Fruit fly (Drosophila melanogaster) whole organism, wandering third instar larva: Measurements from ENCODE around the gene Bug22.

Experiments
- Abd-B ChIP-seq: fragments of >200 bp; optimal IDR thresholded peaks from 2 replicates; lab custom pipeline; 2017; ENCODE audit warnings: missing biosample characterization, missing genetic modification characterization
- CG32264 ChIP-seq: fragments of 200-800 bp; sonication (Bioruptor generic); optimal IDR thresholded peaks from 2 replicates; lab custom pipeline; 2016; ENCODE audit warnings: missing biosample characterization, missing genetic modification characterization
- CG9705 ChIP-seq: fragments of 200-800 bp; sonication (Bioruptor generic); optimal IDR thresholded peaks from 2 replicates; lab custom pipeline; 2018; ENCODE audit warnings: missing biosample characterization, mild to moderate bottlenecking, missing genetic modification characterization
- CrebA ChIP-seq: fragments of 200-800 bp; sonication (Bioruptor generic); optimal IDR thresholded peaks from 2 replicates; lab custom pipeline; 2016; ENCODE audit warnings: missing biosample characterization, mild to moderate bottlenecking, missing genetic modification characterization, borderline replicate concordance
- Dfd ChIP-seq: fragments of >200 bp; optimal IDR thresholded peaks from 2 replicates; lab custom pipeline; 2017; ENCODE audit warnings: missing biosample characterization, missing genetic modification characterization
- Dif ChIP-seq: fragments of 200-275, 200-300 bp; sonication (Bioruptor generic); optimal IDR thresholded peaks from 2 replicates; lab custom pipeline; 2018; ENCODE audit warnings: missing biosample characterization, missing genetic modification characterization; ENCODE audit not compliant: partially characterized antibody
- GATAd ChIP-seq: sonication (Bioruptor generic); optimal IDR thresholded peaks from 2 replicates; lab custom pipeline; 2016; ENCODE audit warnings: missing biosample characterization, missing genetic modification characterization
- HLH106 ChIP-seq: fragments of 200-800 bp; optimal IDR thresholded peaks from 3 replicates; lab custom pipeline; 2019; ENCODE audit warnings: missing biosample characterization, mild to moderate bottlenecking, missing genetic modification characterization, moderate library complexity
- Hnf4 ChIP-seq: fragments of 200-800 bp; sonication (Bioruptor generic); optimal IDR thresholded peaks from 2 replicates; lab custom pipeline; 2016; ENCODE audit warnings: missing biosample characterization, mild to moderate bottlenecking, missing genetic modification characterization
- Hr78 ChIP-seq: fragments of >200 bp; optimal IDR thresholded peaks from 2 replicates; lab custom pipeline; 2017; ENCODE audit warnings: missing biosample characterization, missing genetic modification characterization
- Hr83 ChIP-seq: fragments of 200-300 bp; sonication (Bioruptor generic); optimal IDR thresholded peaks from 2 replicates; lab custom pipeline; 2016; ENCODE audit warnings: missing biosample characterization, mild to moderate bottlenecking, missing genetic modification characterization, moderate library complexity; ENCODE audit not compliant: poor library complexity, severe bottlenecking
- Jra ChIP-seq: sonication (Bioruptor generic); optimal IDR thresholded peaks from 2 replicates; lab custom pipeline; 2016; ENCODE audit warnings: missing biosample characterization, missing genetic modification characterization
- Mio ChIP-seq: sonication (Bioruptor generic); optimal IDR thresholded peaks from 2 replicates; lab custom pipeline; 2016; ENCODE audit warnings: missing biosample characterization, missing genetic modification characterization
- Myc ChIP-seq: fragments of >200 bp; optimal IDR thresholded peaks from 2 replicates; lab custom pipeline; 2017
- N ChIP-seq: fragments of >200 bp; optimal IDR thresholded peaks from 2 replicates; lab custom pipeline; 2018; ENCODE audit warnings: missing biosample characterization, missing external identifiers, missing genetic modification characterization
- OdsH ChIP-seq: fragments of 200-800 bp; sonication (Bioruptor generic); optimal IDR thresholded peaks from 2 replicates; lab custom pipeline; 2016; ENCODE audit warnings: missing biosample characterization, mild to moderate bottlenecking, missing genetic modification characterization
- Rel ChIP-seq, 2 experiments: fragments of 200-800 bp; sonication (Bioruptor generic) in 1 of 2; optimal IDR thresholded peaks; 2 replicates in 1 of 2; 3 replicates in 1 of 2; lab custom pipeline; 2016 to 2019; ENCODE audit warnings: mild to moderate bottlenecking in 2 of 2, missing biosample characterization in 2 of 2, missing genetic modification characterization in 2 of 2, moderate library complexity in 1 of 2
- Sp1 ChIP-seq: fragments of 200-800 bp; sonication (Bioruptor generic); optimal IDR thresholded peaks from 3 replicates; lab custom pipeline; 2019; ENCODE audit warnings: missing biosample characterization, mild to moderate bottlenecking, missing genetic modification characterization, moderate library complexity
- Vsx2 ChIP-seq: fragments of 200-300, 225-300 bp; sonication (Bioruptor generic); optimal IDR thresholded peaks from 2 replicates; lab custom pipeline; 2018; ENCODE audit warnings: missing biosample characterization, missing genetic modification characterization; ENCODE audit not compliant: partially characterized antibody
- br ChIP-seq: fragments of 200-800 bp; sonication (Bioruptor generic); optimal IDR thresholded peaks from 2 replicates; lab custom pipeline; 2016; ENCODE audit warnings: missing biosample characterization, missing genetic modification characterization
- brk ChIP-seq: fragments of 200-800 bp; sonication (Bioruptor generic); optimal IDR thresholded peaks from 2 replicates; lab custom pipeline; 2016; ENCODE audit warnings: missing biosample characterization, mild to moderate bottlenecking, missing genetic modification characterization
- dl ChIP-seq, 2 experiments: fragments of 175-275, 200-275 bp in 1 of 2; fragments of 200-275 bp in 1 of 2; sonication (Bioruptor generic); optimal IDR thresholded peaks; lab custom pipeline; 2018; ENCODE audit warnings: mild to moderate bottlenecking in 2 of 2, missing biosample characterization in 2 of 2, missing genetic modification characterization in 2 of 2, moderate library complexity in 2 of 2; ENCODE audit not compliant: partially characterized antibody in 2 of 2, insufficient read depth in 1 of 2
- dmrt93B ChIP-seq: fragments of 200-800 bp; sonication (Bioruptor generic); optimal IDR thresholded peaks from 2 replicates; lab custom pipeline; 2018; ENCODE audit warnings: missing biosample characterization, mild to moderate bottlenecking, missing genetic modification characterization
- dsf ChIP-seq: sonication (Bioruptor generic); optimal IDR thresholded peaks from 2 replicates; lab custom pipeline; 2016; ENCODE audit warnings: missing biosample characterization, missing genetic modification characterization, borderline replicate concordance
- ey ChIP-seq: fragments of 200-800 bp; sonication (Bioruptor generic); optimal IDR thresholded peaks from 2 replicates; lab custom pipeline; 2016; ENCODE audit warnings: missing biosample characterization, missing genetic modification characterization
- foxo ChIP-seq, 2 experiments: fragments of 200-800 bp; sonication (Bioruptor generic); optimal IDR thresholded peaks; 2 replicates in 1 of 2; 3 replicates in 1 of 2; lab custom pipeline; 2016 to 2017; ENCODE audit warnings: missing biosample characterization in 2 of 2, missing genetic modification characterization in 2 of 2
- fru ChIP-seq: fragments of 200-800 bp; sonication (Bioruptor generic); optimal IDR thresholded peaks from 3 replicates; lab custom pipeline; 2016; ENCODE audit warnings: missing biosample characterization, mild to moderate bottlenecking, missing genetic modification characterization
- h ChIP-seq: fragments of 200-800 bp; sonication (Bioruptor generic); optimal IDR thresholded peaks from 3 replicates; lab custom pipeline; 2016; ENCODE audit warnings: missing biosample characterization, mild to moderate bottlenecking, missing genetic modification characterization
- jim ChIP-seq: fragments of 175-275, 200-325 bp; sonication (Bioruptor generic); optimal IDR thresholded peaks from 2 replicates; lab custom pipeline; 2016; ENCODE audit warnings: missing biosample characterization, mild to moderate bottlenecking, missing genetic modification characterization
- lola ChIP-seq: fragments of >200 bp; optimal IDR thresholded peaks from 2 replicates; lab custom pipeline; 2017; ENCODE audit warnings: missing biosample characterization, missing genetic modification characterization
- pan ChIP-seq: fragments of >200 bp; optimal IDR thresholded peaks from 2 replicates; lab custom pipeline; 2017
- psq ChIP-seq: fragments of 200-800 bp; sonication (Bioruptor generic); optimal IDR thresholded peaks from 3 replicates; lab custom pipeline; 2017; ENCODE audit warnings: missing biosample characterization, mild to moderate bottlenecking, missing genetic modification characterization, moderate library complexity
- rgr ChIP-seq: fragments of 200-800 bp; sonication (Bioruptor generic); optimal IDR thresholded peaks from 3 replicates; lab custom pipeline; 2016; ENCODE audit warnings: missing biosample characterization, mild to moderate bottlenecking, missing genetic modification characterization
- sage ChIP-seq: fragments of 200-800 bp; sonication (Bioruptor generic); optimal IDR thresholded peaks from 2 replicates; lab custom pipeline; 2016; ENCODE audit warnings: missing biosample characterization, mild to moderate bottlenecking, missing genetic modification characterization
- sv ChIP-seq: fragments of 200-800 bp; sonication (Bioruptor generic); optimal IDR thresholded peaks from 3 replicates; lab custom pipeline; 2016; ENCODE audit warnings: missing biosample characterization, missing genetic modification characterization
- tai ChIP-seq: sonication (Bioruptor generic); optimal IDR thresholded peaks from 2 replicates; lab custom pipeline; 2016; ENCODE audit warnings: missing biosample characterization, missing genetic modification characterization
- usp ChIP-seq: fragments of >200 bp; optimal IDR thresholded peaks from 2 replicates; lab custom pipeline; 2017; ENCODE audit warnings: missing biosample characterization, missing genetic modification characterization
- woc ChIP-seq: sonication (Bioruptor generic); optimal IDR thresholded peaks from 2 replicates; lab custom pipeline; 2016; ENCODE audit warnings: missing biosample characterization, mild to moderate bottlenecking, missing genetic modification characterization

Gene Bug22

dm6 chr2L:10386824-10387223, 43.9 kb downstream of the Bug22 start:
- no peak for TF ChIP-seq fru
- no peak for TF ChIP-seq N (GFP tag; lab: Kevin White, UChicago)
- TF ChIP-seq Hr83 (GFP tag; lab: Kevin White, UChicago), result no peak
- no peak for TF ChIP-seq Dif (GFP tag; lab: Kevin White, UChicago)
- TF ChIP-seq CG32264, result no peak
- no peak for TF ChIP-seq Vsx2 (GFP tag; lab: Kevin White, UChicago)
- no peak for TF ChIP-seq foxo (GFP tag; optimal IDR thresholded peaks at IDR 0.05; lab: Kevin White, UChicago)
- TF ChIP-seq Mio, result no peak
- TF ChIP-seq HLH106, result no peak
- TF ChIP-seq rgr (GFP tag; lab: Kevin White, UChicago), result no peak
- TF ChIP-seq psq (GFP tag; lab: Kevin White, UChicago), result no peak
- no peak for TF ChIP-seq ey
- no peak for TF ChIP-seq Hnf4 (GFP tag; lab: Kevin White, UChicago)
- no peak for TF ChIP-seq OdsH (GFP tag; lab: Kevin White, UChicago)
- TF ChIP-seq pan, result no peak
- no peak for TF ChIP-seq br
- no peak for TF ChIP-seq CrebA (GFP tag; lab: Kevin White, UChicago)
- no peak for TF ChIP-seq usp (GFP tag; lab: Kevin White, UChicago)
- TF ChIP-seq dsf (GFP tag; lab: Kevin White, UChicago), result no peak
- TF ChIP-seq jim (GFP tag; lab: Kevin White, UChicago), result no peak

dm6 chr2L:10386208-10386805, 44.4 kb downstream of the Bug22 start, which contains the start of the genes Cdk1 and mRpS7:
TSS of gene Cdk1 (minus strand) at chr2L:10386262.
TSS of gene mRpS7 (plus strand) at chr2L:10386662.
- peak in 1 of 2 experiments; percentile 61 for TF ChIP-seq foxo (GFP tag; optimal IDR thresholded peaks at IDR 0.05; lab: Kevin White, UChicago)
- TF ChIP-seq Dif (GFP tag; lab: Kevin White, UChicago), result no peak
- TF ChIP-seq usp (GFP tag; lab: Kevin White, UChicago), result no peak
- peak; percentile 44 for TF ChIP-seq h (GFP tag; lab: Kevin White, UChicago)
- peak; percentile 43 for TF ChIP-seq sv (GFP tag; lab: Kevin White, UChicago)
- TF ChIP-seq Hnf4 (GFP tag; lab: Kevin White, UChicago), result peak; percentile 49
- no peak for TF ChIP-seq dl (GFP tag; optimal IDR thresholded peaks at IDR 0.05; lab: Kevin White, UChicago; ENCODE audit: insufficient read depth in 1 of 2, partially characterized antibody in 2 of 2)
- TF ChIP-seq brk, result peak; percentile 30
- TF ChIP-seq Hr83 (GFP tag; lab: Kevin White, UChicago), result no peak
- TF ChIP-seq pan, result no peak
- peak; percentile 4 for TF ChIP-seq OdsH (GFP tag; lab: Kevin White, UChicago)
- TF ChIP-seq Rel (GFP tag; optimal IDR thresholded peaks at IDR 0.05; lab: Kevin White, UChicago), result no peak
- no peak for TF ChIP-seq Rel (tag; optimal IDR thresholded peaks at IDR 0.05; lab: Kevin White, UChicago)
- TF ChIP-seq sage, result peak; percentile 3
- TF ChIP-seq CrebA (GFP tag; lab: Kevin White, UChicago), result no peak
- no peak for TF ChIP-seq Vsx2 (GFP tag; lab: Kevin White, UChicago)
- TF ChIP-seq CG9705 (GFP tag; lab: Kevin White, UChicago), result no peak
- TF ChIP-seq dsf (GFP tag; lab: Kevin White, UChicago), result no peak
- TF ChIP-seq Sp1 (GFP tag; lab: Kevin White, UChicago), result peak; percentile 55
- TF ChIP-seq GATAd, result no peak
- TF ChIP-seq tai (GFP tag; lab: Kevin White, UChicago), result peak; percentile 47
- TF ChIP-seq br, result no peak
- peak; percentile 76 for TF ChIP-seq woc (GFP tag; lab: Kevin White, UChicago)
- TF ChIP-seq Myc (lab: Kevin White, UChicago), result peak; percentile 9
- no peak for TF ChIP-seq Hr78 (GFP tag; lab: Kevin White, UChicago)
- no peak for TF ChIP-seq Mio
- no peak for TF ChIP-seq lola (GFP tag; lab: Kevin White, UChicago)
- peak; percentile 43 for TF ChIP-seq Jra
- no peak for TF ChIP-seq Dfd
- no peak for TF ChIP-seq N (GFP tag; lab: Kevin White, UChicago)
- no peak for TF ChIP-seq jim (GFP tag; lab: Kevin White, UChicago)
- no peak for TF ChIP-seq CG32264
- peak; percentile 2 for TF ChIP-seq rgr (GFP tag; lab: Kevin White, UChicago)
- peak; percentile 59 for TF ChIP-seq HLH106
- TF ChIP-seq Abd-B (GFP tag; lab: Kevin White, UChicago), result no peak
- TF ChIP-seq dmrt93B (GFP tag; lab: Kevin White, UChicago), result no peak
- peak; percentile 27 for TF ChIP-seq psq (GFP tag; lab: Kevin White, UChicago)
- peak; percentile 28 for TF ChIP-seq ey
- TF ChIP-seq fru, result peak; percentile 49
